Fruit fly (Drosophila melanogaster) whole organism, embryonic: ENCODE data around the gene CG2278.

Experiments
- Asciz ChIP-seq: fragments of 200-800 bp; sonication (Bioruptor generic); optimal IDR thresholded peaks from 2 replicates; lab custom pipeline; 2017; ENCODE audit warnings: missing biosample characterization, mild to moderate bottlenecking, missing genetic modification characterization, missing genetic modification reagents
- Atf6 ChIP-seq: fragments of 200-800 bp; sonication (Bioruptor generic); IDR thresholded peaks from 2 replicates; pipeline ENCODE4 v1.3.6; 2022; ENCODE audit warnings: missing biosample characterization, missing genetic modification characterization
- B-H1 ChIP-seq: fragments of 200-800 bp; sonication (Bioruptor generic); IDR thresholded peaks from 3 replicates; pipeline ENCODE4 v1.3.6; 2022; ENCODE audit warnings: missing biosample characterization, missing genetic modification characterization
- BEAF-32 ChIP-seq: fragments of 200-800 bp; sonication (Bioruptor generic); optimal IDR thresholded peaks from 3 replicates; lab custom pipeline; 2017; ENCODE audit warnings: missing biosample characterization, missing genetic modification characterization, mild to moderate bottlenecking, moderate library complexity, missing genetic modification reagents
- Bdp1 ChIP-seq: fragments of 200-800 bp; sonication (Bioruptor generic); optimal IDR thresholded peaks from 3 replicates; lab custom pipeline; 2016; ENCODE audit warnings: missing biosample characterization, missing genetic modification characterization
- CG11398 ChIP-seq: fragments of 200-800 bp; sonication (Bioruptor generic); optimal IDR thresholded peaks from 2 replicates; lab custom pipeline; 2016; ENCODE audit warnings: missing biosample characterization, missing genetic modification characterization
- CG11560 ChIP-seq: fragments of 200-800 bp; sonication (Bioruptor generic); IDR thresholded peaks from 3 replicates; pipeline ENCODE4 v1.3.6; 2022; ENCODE audit warnings: missing biosample characterization, missing genetic modification characterization
- CG11695 ChIP-seq: fragments of 200-800 bp; sonication (Bioruptor generic); IDR thresholded peaks from 3 replicates; pipeline ENCODE4 v1.3.6; 2022; ENCODE audit warnings: missing biosample characterization, missing genetic modification characterization
- CG12219 ChIP-seq: fragments of 200-800 bp; sonication (Bioruptor generic); optimal IDR thresholded peaks from 3 replicates; lab custom pipeline; 2018; ENCODE audit warnings: missing biosample characterization, mild to moderate bottlenecking, missing genetic modification characterization
- CG1233 ChIP-seq: fragments of 200-800 bp; sonication (Bioruptor generic); optimal IDR thresholded peaks from 4 replicates; lab custom pipeline; 2018; ENCODE audit warnings: missing biosample characterization, mild to moderate bottlenecking, missing genetic modification characterization
- CG14014 ChIP-seq: fragments of 200-800 bp; sonication (Bioruptor generic); IDR thresholded peaks from 2 replicates; pipeline ENCODE4 v1.3.6; 2022; ENCODE audit warnings: missing biosample characterization, missing genetic modification characterization
- CG14965 ChIP-seq: fragments of 200-800 bp; sonication (Bioruptor generic); optimal IDR thresholded peaks from 2 replicates; lab custom pipeline; 2016; ENCODE audit warnings: missing biosample characterization, missing genetic modification characterization, borderline replicate concordance
- CG15269 ChIP-seq: fragments of 200-800 bp; sonication (Bioruptor generic); optimal IDR thresholded peaks from 2 replicates; lab custom pipeline; 2018; ENCODE audit warnings: missing biosample characterization, mild to moderate bottlenecking, missing genetic modification characterization, moderate library complexity
- CG17829 ChIP-seq: fragments of 200-800 bp; optimal IDR thresholded peaks from 2 replicates; lab custom pipeline; 2019; ENCODE audit warnings: missing biosample characterization, mild to moderate bottlenecking, missing genetic modification characterization, moderate library complexity
- CG33557 ChIP-seq: fragments of 200-800 bp; sonication (Bioruptor generic); optimal IDR thresholded peaks from 2 replicates; lab custom pipeline; 2019; ENCODE audit warnings: missing biosample characterization, mild to moderate bottlenecking, missing genetic modification characterization, moderate library complexity
- CG34422 ChIP-seq: fragments of 200-800 bp; sonication (Bioruptor generic); IDR thresholded peaks from 3 replicates; pipeline ENCODE4 v1.3.6; 2022; ENCODE audit warnings: missing biosample characterization, missing genetic modification characterization
- CG3726 ChIP-seq: fragments of 200-800 bp; sonication (Bioruptor generic); IDR thresholded peaks from 3 replicates; pipeline ENCODE4, ENCODE4 v1.3.6; 2022; ENCODE audit warnings: missing biosample characterization, missing genetic modification characterization
- CG6689 ChIP-seq: fragments of 200-800 bp; sonication (Bioruptor generic); IDR thresholded peaks from 2 replicates; pipeline ENCODE4 v1.3.6; 2022; ENCODE audit warnings: missing biosample characterization, missing genetic modification characterization
- CG6854 ChIP-seq: fragments of 200-800 bp; sonication (Bioruptor generic); optimal IDR thresholded peaks from 3 replicates; lab custom pipeline; 2017; ENCODE audit warnings: missing biosample characterization, mild to moderate bottlenecking, missing genetic modification characterization
- CG8478 ChIP-seq: fragments of >200 bp; optimal IDR thresholded peaks from 2 replicates; lab custom pipeline; 2018
- CG9876 ChIP-seq: fragments of 200-800 bp; sonication (Bioruptor generic); optimal IDR thresholded peaks from 2 replicates; lab custom pipeline; 2016; ENCODE audit warnings: missing biosample characterization, missing genetic modification characterization
- CTCF ChIP-seq: fragments of 200-800 bp; sonication (Bioruptor generic); optimal IDR thresholded peaks from 2 replicates; lab custom pipeline; 2017; ENCODE audit warnings: missing biosample characterization, mild to moderate bottlenecking, missing genetic modification characterization, moderate library complexity
- Chrac-16 ChIP-seq: fragments of 200-800 bp; sonication (Bioruptor generic); optimal IDR thresholded peaks from 3 replicates; lab custom pipeline; 2016; ENCODE audit warnings: missing biosample characterization, missing genetic modification characterization
- Dek ChIP-seq: fragments of 200-800 bp; sonication (Bioruptor generic); optimal IDR thresholded peaks from 3 replicates; lab custom pipeline; 2019; ENCODE audit warnings: missing biosample characterization, mild to moderate bottlenecking, missing genetic modification characterization, moderate library complexity
- Doc2 ChIP-seq: fragments of 200-800 bp; sonication (Bioruptor generic); IDR thresholded peaks from 2 replicates; pipeline ENCODE4 v1.3.6; 2022; ENCODE audit warnings: missing biosample characterization, missing genetic modification characterization
- Dp ChIP-seq: fragments of 200-800 bp; sonication (Bioruptor generic); optimal IDR thresholded peaks from 2 replicates; lab custom pipeline; 2018; ENCODE audit warnings: missing biosample characterization, mild to moderate bottlenecking, missing genetic modification characterization, moderate library complexity
- ERR ChIP-seq: fragments of 200-800 bp; sonication (Bioruptor generic); optimal IDR thresholded peaks from 2 replicates; lab custom pipeline; 2016; ENCODE audit warnings: missing biosample characterization, missing genetic modification characterization
- Hand ChIP-seq: fragments of 200-800 bp; sonication (Bioruptor generic); optimal IDR thresholded peaks from 2 replicates; lab custom pipeline; 2017; ENCODE audit warnings: mild to moderate bottlenecking, missing biosample characterization, missing genetic modification reagents, missing genetic modification characterization
- HmgZ ChIP-seq: fragments of 200-800 bp; sonication (Bioruptor generic); optimal IDR thresholded peaks from 2 replicates; lab custom pipeline; 2018; ENCODE audit warnings: missing biosample characterization, mild to moderate bottlenecking, missing genetic modification characterization
- NC2α ChIP-seq: fragments of 200-800 bp; sonication (Bioruptor generic); optimal IDR thresholded peaks from 2 replicates; lab custom pipeline; 2016; ENCODE audit warnings: missing biosample characterization, missing genetic modification characterization
- NFAT ChIP-seq: fragments of 200-800 bp; sonication (Bioruptor generic); IDR thresholded peaks from 2 replicates; pipeline ENCODE4 v1.3.6; 2022; ENCODE audit warnings: missing biosample characterization, missing genetic modification characterization
- Nf-YA ChIP-seq: fragments of 200-800 bp; sonication (Bioruptor generic); IDR thresholded peaks from 2 replicates; pipeline ENCODE4 v1.3.6; 2022; ENCODE audit warnings: missing biosample characterization, missing genetic modification characterization
- Optix ChIP-seq: fragments of 200-800 bp; sonication (Bioruptor generic); IDR thresholded peaks from 3 replicates; pipeline ENCODE4 v1.3.6; 2022; ENCODE audit warnings: missing biosample characterization, missing genetic modification characterization
- Side ChIP-seq: fragments of 200-800 bp; sonication (Bioruptor generic); optimal IDR thresholded peaks from 2 replicates; lab custom pipeline; 2016; ENCODE audit warnings: missing biosample characterization, missing genetic modification characterization
- Ssrp ChIP-seq: fragments of 200-800 bp; sonication (Bioruptor generic); optimal IDR thresholded peaks from 2 replicates; lab custom pipeline; 2018; ENCODE audit warnings: missing biosample characterization, mild to moderate bottlenecking, missing genetic modification characterization, moderate library complexity
- Stat92E ChIP-seq, 3 experiments: fragments of >200 bp in 2 of 3; fragments of 200-800 bp in 1 of 3; sonication (Bioruptor generic) in 1 of 3; optimal IDR thresholded peaks; 2 replicates each; lab custom pipeline; 2017 to 2019; ENCODE audit warnings: missing biosample characterization in 3 of 3, missing genetic modification characterization in 3 of 3, mild to moderate bottlenecking in 1 of 3, moderate library complexity in 1 of 3
- dan ChIP-seq: fragments of 200-800 bp; sonication (Bioruptor generic); IDR thresholded peaks from 2 replicates; pipeline ENCODE4 v1.3.6; 2022; ENCODE audit warnings: missing biosample characterization, missing genetic modification characterization
- disco-r ChIP-seq: fragments of 200-800 bp; sonication (Bioruptor generic); optimal IDR thresholded peaks from 2 replicates; lab custom pipeline; 2016; ENCODE audit warnings: missing biosample characterization, missing genetic modification characterization
- esg ChIP-seq: fragments of 200-800 bp; sonication (Bioruptor generic); conservative IDR thresholded peaks from 2 replicates; pipeline ENCODE4 v1.3.6; 2022; ENCODE audit warnings: missing biosample characterization, missing genetic modification characterization
- fd3F ChIP-seq: fragments of 200-800 bp; sonication (Bioruptor generic); optimal IDR thresholded peaks from 2 replicates; lab custom pipeline; 2018; ENCODE audit warnings: missing biosample characterization, mild to moderate bottlenecking, missing genetic modification characterization, moderate library complexity
- fu2 ChIP-seq: fragments of 200-800 bp; sonication (Bioruptor generic); optimal IDR thresholded peaks from 2 replicates; lab custom pipeline; 2016; ENCODE audit warnings: missing biosample characterization, missing genetic modification characterization
- gfzf ChIP-seq: fragments of 200-800 bp; sonication (Bioruptor generic); optimal IDR thresholded peaks from 2 replicates; lab custom pipeline; 2016; ENCODE audit warnings: missing biosample characterization, mild to moderate bottlenecking, missing genetic modification characterization, moderate library complexity
- jing ChIP-seq: fragments of 200-800 bp; sonication (Bioruptor generic); optimal IDR thresholded peaks from 2 replicates; lab custom pipeline; 2018; ENCODE audit warnings: missing biosample characterization, mild to moderate bottlenecking, missing genetic modification characterization
- jumu ChIP-seq: fragments of 200-800 bp; sonication (Bioruptor generic); optimal IDR thresholded peaks from 3 replicates; lab custom pipeline; 2016; ENCODE audit warnings: missing biosample characterization, missing genetic modification characterization
- prd ChIP-seq, 3 experiments: fragments of >200 bp in 2 of 3; fragments of 200-800 bp in 1 of 3; sonication (Bioruptor generic) in 1 of 3; optimal IDR thresholded peaks in 2 of 3; IDR thresholded peaks in 1 of 3; 2 replicates in 2 of 3; 3 replicates in 1 of 3; pipeline versions ENCODE4 v1.3.6 to Lab custom; 2017 to 2022; ENCODE audit warnings: missing biosample characterization in 1 of 3, missing genetic modification characterization in 1 of 3
- ro ChIP-seq: fragments of 200-800 bp; sonication (Bioruptor generic); IDR thresholded peaks from 2 replicates; pipeline ENCODE4 v1.3.6; 2022; ENCODE audit warnings: missing biosample characterization, missing genetic modification characterization
- sens-2 ChIP-seq: fragments of 200-800 bp; sonication (Bioruptor generic); IDR thresholded peaks from 2 replicates; pipeline ENCODE4 v1.3.6; 2022; ENCODE audit warnings: missing biosample characterization, missing genetic modification characterization
- sima ChIP-seq: fragments of 200-800 bp; sonication (Bioruptor generic); optimal IDR thresholded peaks from 2 replicates; lab custom pipeline; 2016; ENCODE audit warnings: missing biosample characterization, missing genetic modification characterization
- slp2 ChIP-seq: fragments of 200-800 bp; sonication (Bioruptor generic); optimal IDR thresholded peaks from 2 replicates; lab custom pipeline; 2016; ENCODE audit warnings: missing biosample characterization, missing genetic modification characterization
- so ChIP-seq: fragments of 200-800 bp; sonication (Bioruptor generic); IDR thresholded peaks from 3 replicates; pipeline ENCODE4 v1.3.6; 2022; ENCODE audit warnings: missing biosample characterization, missing genetic modification characterization
- zf30C ChIP-seq: fragments of 200-800 bp; sonication (Bioruptor generic); optimal IDR thresholded peaks from 3 replicates; lab custom pipeline; 2018; ENCODE audit warnings: missing biosample characterization, mild to moderate bottlenecking, missing genetic modification characterization

The CG2278 gene

DNA sequence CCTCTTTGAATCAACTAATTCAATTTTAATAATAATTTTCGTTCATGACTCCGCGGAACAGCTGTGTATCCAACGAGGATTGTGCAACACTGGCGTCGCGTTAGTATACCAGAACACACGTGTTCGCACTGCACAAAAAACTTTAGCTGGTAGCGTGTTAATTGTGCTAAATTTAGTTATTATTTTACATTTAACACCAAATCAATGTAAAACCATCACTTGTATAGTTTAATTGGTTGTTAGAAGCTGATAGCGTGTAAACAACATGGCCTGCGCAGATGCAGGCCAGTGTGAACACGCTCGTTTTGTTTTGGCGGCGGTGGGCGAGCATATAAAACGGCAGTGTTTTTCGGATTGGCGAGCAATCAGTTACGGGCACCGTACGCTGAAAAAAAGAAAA, 12.8 kb downstream of the CG2278 start, which contains the start of the genes Traf6 and GIIIspla2 (continued):
- no peak for TF ChIP-seq prd (optimal IDR thresholded peaks at IDR 0.05; lab: Kevin White, UChicago)
- peak; percentile 78 for TF ChIP-seq prd (GFP tag; IDR thresholded peaks at IDR 0.05; lab: Robert Waterston, UW)
- no peak for TF ChIP-seq CG8478 (lab: Kevin White, UChicago)
- TF ChIP-seq HmgZ (tag; lab: Kevin White, UChicago): peak; percentile 81
- peak; percentile 60 for TF ChIP-seq Chrac-16 (GFP tag; lab: Kevin White, UChicago)
- no peak for TF ChIP-seq sima (GFP tag; lab: Kevin White, UChicago)
- peak; percentile 72 for TF ChIP-seq Ssrp (tag; lab: Kevin White, UChicago)
- TF ChIP-seq CG6854 (GFP tag; lab: Kevin White, UChicago): no peak
- peak; percentile 73 for TF ChIP-seq Atf6 (GFP tag; lab: Robert Waterston, UW)
- TF ChIP-seq CG9876: peak; percentile 13
- TF ChIP-seq Bdp1 (GFP tag; lab: Kevin White, UChicago): peak; percentile 74
- TF ChIP-seq Hand (GFP tag; lab: Kevin White, UChicago): peak; percentile 33
- peak; percentile 10; the same call in 1 of the 3 replicates for TF ChIP-seq CG3726 (GFP tag; lab: Robert Waterston, UW)
- peak; percentile 52 for TF ChIP-seq Side
- TF ChIP-seq Dek (tag; lab: Kevin White, UChicago): peak; percentile 67
- TF ChIP-seq CG34422 (GFP tag; lab: Robert Waterston, UW): peak; percentile 73; the same call in 2 of the 3 replicates
- no peak for TF ChIP-seq dan (GFP tag; lab: Robert Waterston, UW)
- peak; percentile 74 for TF ChIP-seq CG6689 (GFP tag; lab: Robert Waterston, UW)
- TF ChIP-seq Stat92E (GFP tag; optimal IDR thresholded peaks at IDR 0.05; lab: Kevin White, UChicago): no peak
- peak; percentile 57 for TF ChIP-seq CG33557 (GFP tag; lab: Kevin White, UChicago)
- peak; percentile 62; the same call in 2 of the 3 replicates for TF ChIP-seq Optix (GFP tag; lab: Robert Waterston, UW)
- TF ChIP-seq ERR (GFP tag; lab: Kevin White, UChicago): no peak
- 0 out of 3 replicates have a peak, but pooled peaks have one; percentile 37 for TF ChIP-seq CG11560 (tag; lab: Robert Waterston, UW)
- peak; percentile 74 for TF ChIP-seq jumu (GFP tag; lab: Kevin White, UChicago)
- TF ChIP-seq sens-2 (GFP tag; lab: Robert Waterston, UW): no peak
- TF ChIP-seq CG11398 (GFP tag; lab: Kevin White, UChicago): peak; percentile 47
- peak; percentile 56 for TF ChIP-seq esg (GFP tag; lab: Robert Waterston, UW)
- TF ChIP-seq CG11695 (GFP tag; lab: Robert Waterston, UW): peak; percentile 72; the same call in 2 of the 3 replicates
- no peak for TF ChIP-seq zf30C
- peak; percentile 54 for TF ChIP-seq Dp
- TF ChIP-seq jing: peak; percentile 55
- TF ChIP-seq disco-r (GFP tag; lab: Kevin White, UChicago): peak; percentile 31
- no peak for TF ChIP-seq CG14965 (GFP tag; lab: Kevin White, UChicago)
- TF ChIP-seq CTCF (GFP tag; lab: Kevin White, UChicago): peak; percentile 20
- TF ChIP-seq fd3F (GFP tag; lab: Kevin White, UChicago): peak; percentile 66
- peak; percentile 50; the same call in 1 of the 2 replicates for TF ChIP-seq NFAT (GFP tag; lab: Robert Waterston, UW)
- no peak for TF ChIP-seq Doc2 (GFP tag; lab: Robert Waterston, UW)
- peak; percentile 35 for TF ChIP-seq gfzf
- TF ChIP-seq CG14014: peak; percentile 73
- no peak for TF ChIP-seq Asciz (GFP tag; lab: Kevin White, UChicago)
- peak; percentile 43 for TF ChIP-seq BEAF-32
- TF ChIP-seq CG12219 (GFP tag; lab: Kevin White, UChicago): peak; percentile 57
- peak; percentile 25 for TF ChIP-seq slp2 (GFP tag; lab: Kevin White, UChicago)
- TF ChIP-seq CG1233 (GFP tag; lab: Kevin White, UChicago): peak; percentile 70
- TF ChIP-seq NC2α (GFP tag; lab: Kevin White, UChicago): no peak
- 0 out of 2 replicates have a peak, but pooled peaks have one; percentile 17 for TF ChIP-seq Nf-YA (GFP tag; lab: Robert Waterston, UW)
- TF ChIP-seq B-H1: peak; percentile 59
- peak; percentile 77 for TF ChIP-seq CG17829 (tag; lab: Kevin White, UChicago)
- TF ChIP-seq fu2 (GFP tag; lab: Kevin White, UChicago): peak; percentile 78
- 0 out of 2 replicates have a peak, but pooled peaks have one; percentile 30 for TF ChIP-seq ro (GFP tag; lab: Robert Waterston, UW)
- TF ChIP-seq CG15269: peak; percentile 76
- peak; percentile 77; the same call in 2 of the 3 replicates for TF ChIP-seq so (GFP tag; lab: Robert Waterston, UW)
